Worm (Caenorhabditis elegans): ENCODE results near the gene cal-5.

The cal-5 gene

DNA sequence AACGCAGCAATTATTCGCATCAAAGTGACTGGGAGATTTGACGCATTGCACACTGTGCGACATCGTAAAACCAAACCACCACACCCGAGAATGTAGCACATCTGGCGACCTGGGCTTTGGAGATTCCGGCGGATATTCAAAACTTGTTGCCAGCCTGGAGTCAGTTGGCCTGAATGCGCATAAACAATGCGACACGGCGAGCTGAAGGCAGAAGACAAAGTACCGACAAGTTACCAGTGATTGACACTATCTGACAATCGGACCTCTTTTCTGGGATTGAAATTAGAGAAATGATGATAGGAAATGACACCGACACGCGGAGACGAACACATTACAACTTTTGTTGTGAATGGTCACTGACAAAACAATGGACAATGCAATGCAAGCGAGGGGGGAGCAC, 38.9 kb downstream of the cal-5 start:
- TF ChIP-seq med-1 (GFP tag; optimal IDR thresholded peaks at IDR 0.05; ENCODE audit: insufficient read depth), result no peak
- no peak for TF ChIP-seq ztf-23 (GFP tag; IDR thresholded peaks at IDR 0.05)

DNA sequence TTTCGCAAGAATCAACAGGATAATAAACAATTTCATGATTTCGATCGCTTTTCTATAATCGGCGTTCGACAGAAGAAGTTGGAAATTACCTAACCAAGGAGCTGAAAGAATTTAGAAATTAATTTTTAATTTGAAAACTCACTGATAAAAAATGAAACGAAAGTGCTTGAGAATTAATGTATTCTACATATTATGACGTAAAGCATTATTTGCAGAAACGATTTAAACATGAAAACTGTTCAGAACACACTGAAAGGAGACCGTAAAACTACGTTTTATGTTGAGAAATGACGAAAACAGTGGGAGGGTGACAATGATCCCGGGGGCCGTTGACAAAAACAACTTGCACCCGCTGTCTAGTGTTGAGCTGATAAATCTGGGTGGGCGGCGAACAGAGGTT, 40.1 kb downstream of the cal-5 start, which contains the start of gene ZC449.5:
Gene ZC449.5, minus strand, starts transcription at position 101 of the 400 bp plus-strand sequence.
- TF ChIP-seq ztf-23 (GFP tag; IDR thresholded peaks at IDR 0.05) (no peak), flt-1 (GFP tag; IDR thresholded peaks at IDR 0.05) (no peak), med-1 (GFP tag; optimal IDR thresholded peaks at IDR 0.05; ENCODE audit: insufficient read depth) (no peak), tab-1 (GFP tag; IDR thresholded peaks at IDR 0.05) (no peak), klf-2 (GFP tag; conservative IDR thresholded peaks at IDR 0.05) (no peak), ztf-29 (GFP tag; IDR thresholded peaks at IDR 0.05) (no peak), T22C8.4 (GFP tag; IDR thresholded peaks at IDR 0.05) (no peak), ref-1 (GFP tag; conservative IDR thresholded peaks at IDR 0.05) (no peak), cog-1 (tag; optimal IDR thresholded peaks at IDR 0.05) (no peak)

ce11 chrX:5033868-5034267, 43.9 kb downstream of the cal-5 start, which contains the start of gene ZC449.4:
TSS of gene ZC449.4 (minus strand) at chrX:5033968.
- no peak for TF ChIP-seq med-1 (GFP tag; optimal IDR thresholded peaks at IDR 0.05; ENCODE audit: insufficient read depth)
- peak; percentile 18 for TF ChIP-seq cog-1 (tag; optimal IDR thresholded peaks at IDR 0.05)

DNA sequence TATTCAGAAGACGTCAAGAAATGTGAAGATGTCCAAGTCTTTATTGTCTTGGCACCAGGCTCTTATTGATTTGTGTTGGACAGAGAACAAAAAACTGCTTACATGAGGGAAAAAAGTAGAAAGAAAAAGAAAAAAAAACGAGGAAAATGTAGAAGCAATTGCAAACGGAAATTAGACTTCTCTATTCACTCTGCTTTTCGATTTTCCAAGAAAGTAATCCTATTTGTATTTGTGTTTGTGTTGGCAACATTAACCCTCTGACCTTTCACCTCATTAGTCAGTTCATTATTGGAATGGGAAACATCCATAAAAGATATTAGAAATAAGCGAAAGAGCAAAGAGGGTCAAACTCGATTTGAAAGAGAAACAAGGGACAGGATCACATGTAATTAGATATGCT, 46.0 kb downstream of the cal-5 start:
- no peak for TF ChIP-seq tab-1 (GFP tag; IDR thresholded peaks at IDR 0.05)
- no peak for TF ChIP-seq ref-1 (GFP tag; conservative IDR thresholded peaks at IDR 0.05)
- TF ChIP-seq med-1 (GFP tag; optimal IDR thresholded peaks at IDR 0.05; ENCODE audit: insufficient read depth), result no peak
- no peak for TF ChIP-seq cog-1 (tag; optimal IDR thresholded peaks at IDR 0.05)
- no peak for TF ChIP-seq ztf-29 (GFP tag; IDR thresholded peaks at IDR 0.05)
- TF ChIP-seq ztf-23 (GFP tag; IDR thresholded peaks at IDR 0.05), result no peak
- TF ChIP-seq flt-1 (GFP tag; IDR thresholded peaks at IDR 0.05), result no peak
- no peak for TF ChIP-seq T22C8.4 (GFP tag; IDR thresholded peaks at IDR 0.05)
- TF ChIP-seq klf-2 (GFP tag; conservative IDR thresholded peaks at IDR 0.05), result no peak

DNA sequence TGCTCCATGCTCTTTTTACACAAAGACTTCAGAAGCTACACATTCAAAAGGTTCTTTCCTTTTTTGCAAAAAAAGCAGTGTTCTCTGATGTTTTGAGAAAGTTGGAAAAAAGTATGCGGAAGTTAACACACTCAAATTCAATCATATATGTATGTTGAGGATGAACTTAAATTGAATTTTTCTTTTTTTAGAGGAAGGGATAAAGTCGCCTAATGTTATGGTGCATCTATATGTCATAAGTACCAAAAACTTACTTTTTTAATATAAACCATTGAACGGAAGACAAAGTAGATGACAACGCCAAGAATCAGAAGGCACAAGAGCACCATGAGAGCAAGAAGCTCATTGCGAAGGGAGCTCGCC, 49.2 kb downstream of the cal-5 start:
- TF ChIP-seq ztf-29 (GFP tag; IDR thresholded peaks at IDR 0.05) (no peak), klf-2 (GFP tag; conservative IDR thresholded peaks at IDR 0.05) (no peak), ref-1 (GFP tag; conservative IDR thresholded peaks at IDR 0.05) (no peak), med-1 (GFP tag; optimal IDR thresholded peaks at IDR 0.05; ENCODE audit: insufficient read depth) (no peak), tab-1 (GFP tag; IDR thresholded peaks at IDR 0.05) (no peak), ztf-23 (GFP tag; IDR thresholded peaks at IDR 0.05) (no peak), T22C8.4 (GFP tag; IDR thresholded peaks at IDR 0.05) (no peak), flt-1 (GFP tag; IDR thresholded peaks at IDR 0.05) (no peak), cog-1 (tag; optimal IDR thresholded peaks at IDR 0.05) (no peak)

- TF ChIP-seq flt-1 (GFP tag; IDR thresholded peaks at IDR 0.05) (no peak), klf-2 (GFP tag; conservative IDR thresholded peaks at IDR 0.05) (no peak), ztf-23 (GFP tag; IDR thresholded peaks at IDR 0.05) (no peak), cog-1 (tag; optimal IDR thresholded peaks at IDR 0.05) (no peak), tab-1 (GFP tag; IDR thresholded peaks at IDR 0.05) (no peak), ztf-29 (GFP tag; IDR thresholded peaks at IDR 0.05) (no peak), med-1 (GFP tag; optimal IDR thresholded peaks at IDR 0.05; ENCODE audit: insufficient read depth) (no peak), T22C8.4 (GFP tag; IDR thresholded peaks at IDR 0.05) (no peak), ref-1 (GFP tag; conservative IDR thresholded peaks at IDR 0.05) (no peak)
Measured at ce11 chrX:5027923-5028592, 49.7 kb downstream of the cal-5 start.

DNA sequence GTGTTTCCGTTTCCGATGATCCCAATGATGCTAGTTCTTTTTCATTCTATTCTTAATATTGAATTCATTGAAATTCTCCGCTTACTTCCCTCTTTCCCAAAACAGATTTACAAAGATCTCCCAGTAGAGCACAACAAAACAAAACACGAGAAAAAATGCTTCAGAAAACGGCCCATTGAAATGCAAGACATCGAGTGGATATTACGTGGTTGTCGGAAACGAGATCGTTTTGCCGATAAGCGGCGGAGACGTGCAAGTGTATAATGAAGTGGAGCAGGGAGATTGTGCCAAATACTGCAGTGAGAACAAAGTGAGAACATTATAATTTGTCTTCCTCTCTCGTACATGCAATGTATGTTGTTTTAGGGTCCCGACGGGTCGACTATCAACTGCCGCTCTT, 51.3 kb downstream of the cal-5 start:
- TF ChIP-seq ref-1 (GFP tag; conservative IDR thresholded peaks at IDR 0.05) (no peak), cog-1 (tag; optimal IDR thresholded peaks at IDR 0.05) (no peak), flt-1 (GFP tag; IDR thresholded peaks at IDR 0.05) (no peak), ztf-29 (GFP tag; IDR thresholded peaks at IDR 0.05) (no peak), T22C8.4 (GFP tag; IDR thresholded peaks at IDR 0.05) (no peak), tab-1 (GFP tag; IDR thresholded peaks at IDR 0.05) (no peak)
